Worm (Caenorhabditis elegans) whole organism, L2 larva: Measurements from ENCODE around the gene unc-18.

Source experiments
- F13H6.1 ChIP-seq: sonication (generic microtip); optimal IDR thresholded peaks from 2 replicates; lab custom pipeline; 2016; ENCODE audit warnings: missing genetic modification characterization, missing compliant biosample characterization
- Y55F3AM.14 ChIP-seq: fragments of 200-800 bp; sonication (Bioruptor generic); optimal IDR thresholded peaks from 2 replicates; lab custom pipeline; 2018; ENCODE audit warnings: mild to moderate bottlenecking, missing genetic modification characterization, missing compliant biosample characterization
- aly-2 ChIP-seq: fragments of 150-350 bp; optimal IDR thresholded peaks from 2 replicates; lab custom pipeline; 2014; ENCODE audit warnings: missing biosample characterization, missing genetic modification characterization
- ama-1 ChIP-seq: fragments of 150-350 bp; optimal IDR thresholded peaks from 2 replicates; lab custom pipeline; 2018; ENCODE audit warnings: inconsistent platforms
- blmp-1 ChIP-seq: sonication (generic microtip); optimal IDR thresholded peaks from 2 replicates; lab custom pipeline; 2017; ENCODE audit warnings: missing genetic modification characterization, mild to moderate bottlenecking, missing compliant biosample characterization, antibody characterized with exemption, moderate library complexity; ENCODE audit not compliant: insufficient read depth
- ceh-16 ChIP-seq: fragments of 150-350 bp; optimal IDR thresholded peaks from 2 replicates; lab custom pipeline; 2014; ENCODE audit warnings: missing biosample characterization, missing genetic modification characterization
- dmd-4 ChIP-seq: sonication (generic microtip); optimal IDR thresholded peaks from 2 replicates; lab custom pipeline; 2017; ENCODE audit warnings: missing biosample characterization, missing genetic modification characterization
- egl-27 ChIP-seq: sonication (generic microtip); optimal IDR thresholded peaks from 3 replicates; lab custom pipeline; 2017; ENCODE audit warnings: missing biosample characterization, missing genetic modification reagents, missing genetic modification characterization
- elt-3 ChIP-seq: sonication (generic microtip); optimal IDR thresholded peaks from 2 replicates; lab custom pipeline; 2017; ENCODE audit warnings: missing biosample characterization, missing genetic modification characterization
- lin-13 ChIP-seq: fragments of 150-350 bp; optimal IDR thresholded peaks from 2 replicates; lab custom pipeline; 2014; ENCODE audit warnings: missing biosample characterization, missing genetic modification reagents, missing genetic modification characterization
- nhr-11 ChIP-seq: fragments of 150-350 bp; optimal IDR thresholded peaks from 2 replicates; lab custom pipeline; 2014; ENCODE audit warnings: missing biosample characterization, missing genetic modification characterization
- nhr-21 ChIP-seq: fragments of 150-350 bp; optimal IDR thresholded peaks from 2 replicates; lab custom pipeline; 2014; ENCODE audit warnings: missing biosample characterization, missing genetic modification characterization
- nhr-23 ChIP-seq: fragments of 150-350 bp; optimal IDR thresholded peaks from 2 replicates; lab custom pipeline; 2014; ENCODE audit warnings: missing biosample characterization, missing genetic modification reagents, missing genetic modification characterization
- nhr-6 ChIP-seq: fragments of 150-350 bp; optimal IDR thresholded peaks from 2 replicates; lab custom pipeline; 2014; ENCODE audit warnings: missing biosample characterization, missing genetic modification characterization
- nhr-77 ChIP-seq: fragments of 150-350 bp; optimal IDR thresholded peaks from 2 replicates; lab custom pipeline; 2014; ENCODE audit warnings: missing biosample characterization, missing genetic modification characterization
- peb-1 ChIP-seq: fragments of 150-350 bp; optimal IDR thresholded peaks from 2 replicates; lab custom pipeline; 2014; ENCODE audit warnings: missing biosample characterization, missing genetic modification characterization
- sem-4 ChIP-seq: fragments of 150-350 bp; optimal IDR thresholded peaks from 2 replicates; lab custom pipeline; 2014; ENCODE audit warnings: missing biosample characterization, missing genetic modification reagents, missing genetic modification characterization
- skn-1 ChIP-seq: sonication (generic microtip); optimal IDR thresholded peaks from 2 replicates; lab custom pipeline; 2017; ENCODE audit warnings: missing biosample characterization, missing genetic modification characterization
- unc-39 ChIP-seq: fragments of 150-350 bp; optimal IDR thresholded peaks from 2 replicates; lab custom pipeline; 2014; ENCODE audit warnings: missing biosample characterization, missing genetic modification characterization
- unc-55 ChIP-seq: fragments of 150-350 bp; sonication (generic microtip); optimal IDR thresholded peaks from 3 replicates; lab custom pipeline; 2014; ENCODE audit warnings: missing biosample characterization, missing genetic modification reagents, missing genetic modification characterization
- ztf-1 ChIP-seq: fragments of 200-800 bp; sonication (Bioruptor generic); conservative IDR thresholded peaks from 2 replicates; pipeline ENCODE4 v1.3.6; 2022; ENCODE audit warnings: missing genetic modification characterization, missing compliant biosample characterization

unc-18 gene

DNA sequence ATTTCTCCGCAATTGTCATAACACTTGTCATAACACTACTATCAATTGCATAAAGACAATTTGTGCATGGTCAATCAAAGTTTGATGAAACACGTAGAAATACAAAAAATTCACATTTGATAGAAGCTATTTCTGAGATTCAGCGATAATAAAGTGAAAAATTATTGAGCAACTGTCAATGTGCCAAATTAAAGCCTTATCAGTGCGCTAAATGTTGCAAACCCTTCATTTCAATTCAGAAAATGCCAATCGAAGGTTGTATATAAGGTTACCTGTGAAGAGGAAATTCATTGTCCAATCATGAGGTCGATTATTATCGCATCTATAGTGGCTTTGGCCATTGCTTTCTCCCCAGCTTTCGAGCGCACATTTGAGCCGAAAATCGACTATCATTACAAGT is 44.9 kb downstream of the unc-18 start, which contains the start of gene vit-1:
Gene vit-1 (plus strand): TSS at position 289 of the 400 bp plus-strand sequence.
- no peak for TF ChIP-seq F13H6.1 (tag; lab: Kevin White, UChicago)
- TF ChIP-seq nhr-21 = no peak
- no peak for TF ChIP-seq egl-27
- no peak for TF ChIP-seq dmd-4 (tag; lab: Kevin White, UChicago)
- TF ChIP-seq ztf-1 = no peak
- no peak for TF ChIP-seq peb-1 (tag; lab: Kevin White, UChicago)
- TF ChIP-seq sem-4 (tag; lab: Kevin White, UChicago) = no peak
- TF ChIP-seq nhr-77 (tag; lab: Kevin White, UChicago) = no peak

ce11 chrX:7733571-7733970 is 50.9 kb downstream of the unc-18 start:
- no peak for TF ChIP-seq nhr-11
- no peak for TF ChIP-seq unc-39 (tag; lab: Kevin White, UChicago)
- no peak for TF ChIP-seq lin-13 (GFP tag; lab: Kevin White, UChicago)
- TF ChIP-seq skn-1 (tag; lab: Kevin White, UChicago) = no peak
- TF ChIP-seq Y55F3AM.14 (GFP tag; lab: Kevin White, UChicago) = no peak
- TF ChIP-seq ceh-16 (tag; lab: Kevin White, UChicago) = no peak
- TF ChIP-seq elt-3 (tag; lab: Kevin White, UChicago) = no peak
- TF ChIP-seq aly-2 = no peak
- no peak for TF ChIP-seq F13H6.1 (tag; lab: Kevin White, UChicago)
- no peak for TF ChIP-seq blmp-1 (tag; lab: Kevin White, UChicago)
- no peak for TF ChIP-seq nhr-23
- TF ChIP-seq unc-55 (GFP tag; lab: Kevin White, UChicago) = no peak
- TF ChIP-seq nhr-6 (tag; lab: Kevin White, UChicago) = no peak
- no peak for TF ChIP-seq ama-1
